Worm (Caenorhabditis elegans) whole organism, late embryonic: ENCODE data around the gene spp-9.

Experiments
- C38D4.7 ChIP-seq: fragments of 200-800 bp; sonication (Bioruptor generic); optimal IDR thresholded peaks from 2 replicates; lab custom pipeline; 2018; ENCODE audit warnings: mild to moderate bottlenecking, missing genetic modification characterization, moderate library complexity, missing compliant biosample characterization
- K02D7.2 ChIP-seq: sonication (generic microtip); optimal IDR thresholded peaks from 2 replicates; lab custom pipeline; 2017; ENCODE audit warnings: mild to moderate bottlenecking, missing genetic modification characterization, missing compliant biosample characterization
- ceh-19 ChIP-seq: fragments of 200-800 bp; sonication (Bioruptor generic); optimal IDR thresholded peaks from 2 replicates; lab custom pipeline; 2018; ENCODE audit warnings: mild to moderate bottlenecking, missing genetic modification characterization, missing compliant biosample characterization
- fkh-10 ChIP-seq: fragments of 150-350 bp; optimal IDR thresholded peaks from 2 replicates; lab custom pipeline; 2014; ENCODE audit warnings: missing biosample characterization, missing genetic modification reagents, missing genetic modification characterization
- nhr-11 ChIP-seq: fragments of 150-350 bp; optimal IDR thresholded peaks from 2 replicates; lab custom pipeline; 2014; ENCODE audit warnings: missing biosample characterization, missing genetic modification characterization
- pha-4 ChIP-seq: fragments of 150-350 bp; optimal IDR thresholded peaks from 2 replicates; lab custom pipeline; 2018; ENCODE audit warnings: missing biosample characterization, missing genetic modification reagents, missing genetic modification characterization
- unc-55 ChIP-seq: sonication (generic microtip); optimal IDR thresholded peaks from 2 replicates; lab custom pipeline; 2017; ENCODE audit warnings: missing biosample characterization, missing genetic modification reagents, missing genetic modification characterization

- TF ChIP-seq K02D7.2 (tag; lab: Kevin White, UChicago): no peak
- no peak for TF ChIP-seq pha-4 (tag; lab: Kevin White, UChicago)
- TF ChIP-seq nhr-11 (tag; lab: Kevin White, UChicago): no peak
- TF ChIP-seq C38D4.7 (GFP tag; lab: Kevin White, UChicago): no peak
- TF ChIP-seq ceh-19 (GFP tag; lab: Kevin White, UChicago): no peak
- TF ChIP-seq unc-55 (GFP tag; lab: Kevin White, UChicago): no peak
- TF ChIP-seq fkh-10 (GFP tag; lab: Kevin White, UChicago): no peak
Measured at ce11 chrX:11477748-11478147, 9.8 kb upstream of the spp-9 start.
